Worm (Caenorhabditis elegans) whole organism, L1 larva: ENCODE measurements around the gene aakg-5.
A peak's percentile ranks its signal among the peaks of the same experiment; 100 is the strongest.

Source experiments
- C04F5.9 ChIP-seq: sonication (generic microtip); optimal IDR thresholded peaks from 2 replicates; lab custom pipeline; 2016; ENCODE audit warnings: missing genetic modification characterization, missing compliant biosample characterization
- C16A3.4 ChIP-seq: fragments of 150-350 bp; optimal IDR thresholded peaks from 2 replicates; lab custom pipeline; 2014; ENCODE audit warnings: missing biosample characterization, missing genetic modification characterization
- F16B12.6 ChIP-seq: fragments of 150-350 bp; optimal IDR thresholded peaks from 2 replicates; lab custom pipeline; 2014; ENCODE audit warnings: missing biosample characterization, missing genetic modification characterization
- aha-1 ChIP-seq: fragments of 150-350 bp; optimal IDR thresholded peaks from 2 replicates; lab custom pipeline; 2014; ENCODE audit warnings: missing biosample characterization, missing genetic modification characterization
- aly-2 ChIP-seq: fragments of 150-350 bp; optimal IDR thresholded peaks from 2 replicates; lab custom pipeline; 2014; ENCODE audit warnings: missing biosample characterization, missing genetic modification characterization
- blmp-1 ChIP-seq: fragments of 150-350 bp; optimal IDR thresholded peaks from 2 replicates; lab custom pipeline; 2014; ENCODE audit warnings: missing biosample characterization, missing genetic modification characterization
- ces-1 ChIP-seq: fragments of 150-350 bp; optimal IDR thresholded peaks from 2 replicates; lab custom pipeline; 2014; ENCODE audit warnings: missing biosample characterization, missing genetic modification reagents, missing genetic modification characterization
- dpl-1 ChIP-seq, 3 experiments: fragments of 150-350 bp in 2 of 3; sonication (generic microtip) in 1 of 3; optimal IDR thresholded peaks; 2 replicates each; lab custom pipeline; 2014 to 2017; ENCODE audit warnings: missing biosample characterization in 3 of 3, missing genetic modification characterization in 3 of 3, missing genetic modification reagents in 3 of 3
- dsc-1 ChIP-seq: sonication (generic microtip); optimal IDR thresholded peaks from 2 replicates; lab custom pipeline; 2016; ENCODE audit warnings: mild to moderate bottlenecking, missing genetic modification characterization, missing compliant biosample characterization
- efl-1 ChIP-seq, 4 experiments: fragments of 150-350 bp; optimal IDR thresholded peaks in 3 of 4; peaks in 1 of 4; 1 replicate in 1 of 4; 2 replicates in 3 of 4; lab custom pipeline; 2014; ENCODE audit warnings: missing biosample characterization in 2 of 4, missing genetic modification characterization in 2 of 4, missing genetic modification reagents in 2 of 4
- elt-3 ChIP-seq, 6 experiments: fragments of 150-350 bp in 1 of 6; sonication (generic microtip); optimal IDR thresholded peaks; 2 replicates each; lab custom pipeline; 2017 to 2018; ENCODE audit warnings: missing biosample characterization in 6 of 6, missing genetic modification characterization in 6 of 6, inconsistent platforms in 1 of 6
- ets-5 ChIP-seq: fragments of 200-800 bp; sonication (Bioruptor generic); IDR thresholded peaks from 2 replicates; pipeline ENCODE4 v1.3.6; 2022; ENCODE audit warnings: missing genetic modification characterization, missing compliant biosample characterization
- fkh-10 ChIP-seq: sonication (generic microtip); optimal IDR thresholded peaks from 2 replicates; lab custom pipeline; 2017; ENCODE audit warnings: missing biosample characterization, missing genetic modification reagents, missing genetic modification characterization
- fkh-4 ChIP-seq: sonication (generic microtip); optimal IDR thresholded peaks from 2 replicates; lab custom pipeline; 2016; ENCODE audit warnings: missing compliant biosample characterization, missing genetic modification characterization, borderline replicate concordance
- fkh-8 ChIP-seq: sonication (generic microtip); optimal IDR thresholded peaks from 2 replicates; lab custom pipeline; 2016; ENCODE audit warnings: mild to moderate bottlenecking, missing genetic modification characterization, missing compliant biosample characterization
- fos-1 ChIP-seq: fragments of 150-350 bp; optimal IDR thresholded peaks from 2 replicates; lab custom pipeline; 2014; ENCODE audit warnings: missing biosample characterization, missing genetic modification characterization
- hlh-17 ChIP-seq: fragments of 200-800 bp; sonication (Bioruptor generic); optimal IDR thresholded peaks from 2 replicates; lab custom pipeline; 2018; ENCODE audit warnings: missing genetic modification characterization, mild to moderate bottlenecking, missing compliant biosample characterization, moderate library complexity, borderline replicate concordance
- hlh-4 ChIP-seq: sonication (generic microtip); optimal IDR thresholded peaks from 2 replicates; lab custom pipeline; 2016; ENCODE audit warnings: mild to moderate bottlenecking, missing genetic modification characterization, missing compliant biosample characterization
- irx-1 ChIP-seq: sonication (generic microtip); optimal IDR thresholded peaks from 2 replicates; lab custom pipeline; 2016; ENCODE audit warnings: missing genetic modification characterization, missing compliant biosample characterization
- isw-1 ChIP-seq: fragments of 200-800 bp; sonication (Bioruptor generic); IDR thresholded peaks from 2 replicates; pipeline ENCODE4 v1.3.6; 2022; ENCODE audit warnings: missing genetic modification characterization, missing compliant biosample characterization
- jun-1 ChIP-seq: fragments of 150-350 bp; optimal IDR thresholded peaks from 2 replicates; lab custom pipeline; 2014; ENCODE audit warnings: missing biosample characterization, missing genetic modification reagents, missing genetic modification characterization
- lin-14 ChIP-seq: fragments of 200-800 bp; sonication (Bioruptor generic); optimal IDR thresholded peaks from 2 replicates; lab custom pipeline; 2018; ENCODE audit warnings: mild to moderate bottlenecking, missing genetic modification characterization, moderate library complexity, missing compliant biosample characterization
- lsy-2 ChIP-seq, 2 experiments: fragments of 150-350 bp; optimal IDR thresholded peaks; 2 replicates each; lab custom pipeline; 2014; ENCODE audit warnings: missing biosample characterization in 2 of 2, missing genetic modification characterization in 2 of 2
- mdl-1 ChIP-seq, 2 experiments: fragments of 150-350 bp; optimal IDR thresholded peaks; 2 replicates each; lab custom pipeline; 2014 to 2017; ENCODE audit warnings: missing biosample characterization in 2 of 2, missing genetic modification characterization in 2 of 2, inconsistent platforms in 1 of 2
- mef-2 ChIP-seq: fragments of 150-350 bp; optimal IDR thresholded peaks from 2 replicates; lab custom pipeline; 2014; ENCODE audit warnings: missing biosample characterization, missing genetic modification characterization
- nhr-11 ChIP-seq: fragments of 150-350 bp; optimal IDR thresholded peaks from 2 replicates; lab custom pipeline; 2014; ENCODE audit warnings: missing biosample characterization, missing genetic modification characterization
- nhr-12 ChIP-seq: sonication (generic microtip); optimal IDR thresholded peaks from 2 replicates; lab custom pipeline; 2017; ENCODE audit warnings: missing biosample characterization, missing genetic modification characterization
- nhr-237 ChIP-seq: fragments of 150-350 bp; optimal IDR thresholded peaks from 2 replicates; lab custom pipeline; 2014; ENCODE audit warnings: missing biosample characterization, missing genetic modification characterization
- nhr-28 ChIP-seq: fragments of 150-350 bp; optimal IDR thresholded peaks from 2 replicates; lab custom pipeline; 2014; ENCODE audit warnings: missing biosample characterization, missing genetic modification characterization
- nhr-47 ChIP-seq: sonication (generic microtip); optimal IDR thresholded peaks from 2 replicates; lab custom pipeline; 2016; ENCODE audit warnings: mild to moderate bottlenecking, missing genetic modification characterization, moderate library complexity, missing compliant biosample characterization
- nhr-85 ChIP-seq: sonication (generic microtip); peaks from one replicate; lab custom pipeline; 2016; ENCODE audit warnings: missing genetic modification characterization, inconsistent platforms, missing compliant biosample characterization
- nhr-90 ChIP-seq: sonication (generic microtip); optimal IDR thresholded peaks from 2 replicates; lab custom pipeline; 2016; ENCODE audit warnings: mild to moderate bottlenecking, missing genetic modification characterization, missing compliant biosample characterization; ENCODE audit not compliant: poor library complexity
- pag-3 ChIP-seq: sonication (generic microtip); optimal IDR thresholded peaks from 2 replicates; lab custom pipeline; 2017; ENCODE audit warnings: missing genetic modification characterization, mild to moderate bottlenecking, missing compliant biosample characterization, antibody characterized with exemption, borderline replicate concordance; ENCODE audit not compliant: insufficient read depth
- rnt-1 ChIP-seq: sonication (generic microtip); optimal IDR thresholded peaks from 2 replicates; lab custom pipeline; 2016; ENCODE audit warnings: mild to moderate bottlenecking, missing genetic modification characterization, moderate library complexity, missing compliant biosample characterization
- skn-1 ChIP-seq: fragments of 150-350 bp; optimal IDR thresholded peaks from 2 replicates; lab custom pipeline; 2014; ENCODE audit warnings: missing biosample characterization, missing genetic modification characterization
- snu-23 ChIP-seq: sonication (generic microtip); optimal IDR thresholded peaks from 2 replicates; lab custom pipeline; 2016; ENCODE audit warnings: missing genetic modification characterization, missing compliant biosample characterization
- sox-4 ChIP-seq: sonication (generic microtip); optimal IDR thresholded peaks from 2 replicates; lab custom pipeline; 2016; ENCODE audit warnings: missing genetic modification characterization, missing compliant biosample characterization
- swsn-7 ChIP-seq: sonication (generic microtip); optimal IDR thresholded peaks from 2 replicates; lab custom pipeline; 2016; ENCODE audit warnings: missing genetic modification characterization, missing compliant biosample characterization
- tlp-1 ChIP-seq: fragments of 150-350 bp; optimal IDR thresholded peaks from 2 replicates; lab custom pipeline; 2014; ENCODE audit warnings: missing biosample characterization, missing genetic modification characterization
- unc-130 ChIP-seq: fragments of 150-350 bp; optimal IDR thresholded peaks from 2 replicates; lab custom pipeline; 2017; ENCODE audit warnings: missing biosample characterization, missing genetic modification characterization, inconsistent platforms
- unc-86 ChIP-seq: sonication (generic microtip); optimal IDR thresholded peaks from 2 replicates; lab custom pipeline; 2016; ENCODE audit warnings: missing genetic modification characterization, missing compliant biosample characterization
- unc-98 ChIP-seq: fragments of 200-800 bp; sonication (Bioruptor generic); IDR thresholded peaks from 2 replicates; pipeline ENCODE4 v1.3.6; 2022; ENCODE audit warnings: missing genetic modification characterization, missing compliant biosample characterization
- vab-15 ChIP-seq: sonication (generic microtip); optimal IDR thresholded peaks from 2 replicates; lab custom pipeline; 2017; ENCODE audit warnings: missing genotype, mild to moderate bottlenecking, missing genetic modification characterization, missing compliant biosample characterization
- xbp-1 ChIP-seq: sonication (generic microtip); optimal IDR thresholded peaks from 2 replicates; lab custom pipeline; 2016; ENCODE audit warnings: missing genetic modification characterization, missing compliant biosample characterization
- ztf-11 ChIP-seq, 2 experiments: sonication (generic microtip); optimal IDR thresholded peaks; 2 replicates each; lab custom pipeline; 2016 to 2017; ENCODE audit warnings: missing genetic modification characterization in 2 of 2, missing biosample characterization in 1 of 2, missing compliant biosample characterization in 1 of 2
- ztf-4 ChIP-seq: fragments of 150-350 bp; optimal IDR thresholded peaks from 2 replicates; lab custom pipeline; 2014; ENCODE audit warnings: missing biosample characterization, missing genetic modification characterization

aakg-5 gene

DNA sequence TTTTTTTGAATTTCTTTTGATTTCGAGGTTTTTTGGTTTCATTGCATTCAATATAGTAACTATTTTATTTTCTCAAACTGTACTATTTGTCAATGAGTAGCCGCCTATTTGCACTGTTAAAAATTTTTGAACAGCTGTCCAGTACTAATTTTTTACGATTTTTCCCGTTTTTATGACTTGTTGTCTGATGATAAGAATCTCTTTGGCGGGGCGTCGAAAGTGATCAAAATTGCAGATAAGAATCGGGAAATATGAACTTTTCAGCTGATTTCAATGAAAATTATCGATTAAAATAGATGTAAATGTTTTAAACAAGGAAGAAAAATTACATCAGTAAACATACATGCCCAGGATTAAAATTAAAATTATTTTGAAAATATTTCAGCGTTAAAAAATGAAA is 715 bp downstream of the aakg-5 start (continued):
- TF ChIP-seq C04F5.9 (tag; lab: Kevin White, UChicago): no peak
- no peak for TF ChIP-seq hlh-4 (tag; lab: Kevin White, UChicago)
- peak; percentile 89 for TF ChIP-seq nhr-85 (tag; lab: Kevin White, UChicago)
- TF ChIP-seq ets-5: no peak
- TF ChIP-seq F16B12.6 (tag; lab: Kevin White, UChicago): no peak
- no peak for TF ChIP-seq dsc-1 (tag; lab: Kevin White, UChicago)
- no peak for TF ChIP-seq unc-98
- no peak for TF ChIP-seq nhr-12 (tag; lab: Kevin White, UChicago)
- no peak for TF ChIP-seq fkh-4
- TF ChIP-seq snu-23 (GFP tag; lab: Kevin White, UChicago): no peak
- no peak for TF ChIP-seq pag-3 (tag; lab: Kevin White, UChicago)
- no peak for TF ChIP-seq isw-1
- TF ChIP-seq tlp-1: peak; percentile 36
- TF ChIP-seq vab-15 (tag; lab: Kevin White, UChicago): no peak
- no peak for TF ChIP-seq nhr-237 (tag; lab: Kevin White, UChicago)
- no peak for TF ChIP-seq blmp-1 (tag; lab: Kevin White, UChicago)
- TF ChIP-seq nhr-11 (tag; lab: Kevin White, UChicago): no peak
- TF ChIP-seq nhr-47: no peak
- TF ChIP-seq skn-1 (tag; lab: Kevin White, UChicago): no peak
- TF ChIP-seq lin-14 (GFP tag; lab: Kevin White, UChicago): peak; percentile 64
- no peak for TF ChIP-seq ztf-4 (tag; lab: Kevin White, UChicago)
- no peak for TF ChIP-seq unc-130 (tag; lab: Kevin White, UChicago)

- TF ChIP-seq lsy-2 (tag; optimal IDR thresholded peaks at IDR 0.05; lab: Kevin White, UChicago) (peak in 1 of 2 experiments; percentile 38), efl-1 (optimal IDR thresholded peaks at IDR 0.05; lab: Kevin White, UChicago) (no peak), efl-1 (GFP tag; optimal IDR thresholded peaks at IDR 0.05 in 1 of 2; lab: Kevin White, UChicago) (peak in 1 of 2 experiments; percentile 30), ces-1 (no peak), fkh-10 (GFP tag; lab: Kevin White, UChicago) (no peak)
Measured at ce11 chrII:9970438-9971092, 4.4 kb downstream of the aakg-5 start, which contains the start of gene R53.5. Gene R53.5, minus strand, starts transcription at chrII:9970488.

DNA sequence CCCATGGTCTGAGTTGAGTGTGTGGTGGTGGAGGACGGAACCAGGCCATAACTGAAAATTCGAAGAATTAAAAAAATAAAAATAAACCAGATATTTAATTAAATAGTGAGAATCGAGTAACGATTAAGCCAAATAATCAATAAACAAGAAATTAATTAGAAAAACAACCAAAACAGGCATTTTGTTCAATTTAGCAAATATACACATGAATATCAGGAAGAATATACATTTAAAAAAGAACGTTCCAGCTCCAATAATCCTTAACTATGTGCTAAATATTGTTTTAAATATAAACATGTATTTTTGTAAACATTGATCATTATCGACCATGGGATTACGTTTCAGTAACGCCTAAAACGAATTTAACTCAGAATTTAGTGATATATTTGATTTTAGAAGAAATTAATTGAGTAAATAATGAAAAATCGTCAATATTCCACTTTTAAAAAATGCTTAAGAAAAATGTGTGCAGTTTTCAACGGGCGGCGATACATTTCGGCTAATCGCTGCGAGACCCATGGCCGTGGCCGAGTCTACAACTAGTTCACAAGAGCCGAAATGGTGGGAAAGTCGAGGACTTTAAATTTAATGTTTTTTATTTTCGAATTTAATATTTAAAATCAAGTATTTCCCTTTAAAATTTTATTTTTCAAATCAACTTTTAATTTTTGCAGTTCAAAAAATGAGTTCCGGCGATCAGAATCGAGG is 6.8 kb downstream of the aakg-5 start, which contains the start of the genes R53.4 and psf-1:
R53.4 (minus strand) TSS at position 51 of the 708 bp plus-strand sequence.
psf-1 (plus strand) TSS at position 675 of the 708 bp plus-strand sequence.
- TF ChIP-seq ets-5: no peak
- TF ChIP-seq fos-1 (tag; lab: Kevin White, UChicago): no peak
- TF ChIP-seq sox-4: no peak
- no peak for TF ChIP-seq hlh-17 (GFP tag; lab: Kevin White, UChicago)
- peak; percentile 53 for TF ChIP-seq irx-1 (tag; lab: Kevin White, UChicago)
- peak; percentile 46 for TF ChIP-seq nhr-90 (tag; lab: Kevin White, UChicago)
- TF ChIP-seq blmp-1 (tag; lab: Kevin White, UChicago): peak; percentile 62
- peak; percentile 83 for TF ChIP-seq skn-1 (tag; lab: Kevin White, UChicago)
- TF ChIP-seq jun-1 (tag; lab: Kevin White, UChicago): no peak
- peak in 1 of 6 experiments; percentile 72 for TF ChIP-seq elt-3 (tag; optimal IDR thresholded peaks at IDR 0.05; lab: Kevin White, UChicago)
- no peak for TF ChIP-seq mef-2 (tag; lab: Kevin White, UChicago)
- TF ChIP-seq C16A3.4 (tag; lab: Kevin White, UChicago): peak; percentile 61
- TF ChIP-seq C04F5.9 (tag; lab: Kevin White, UChicago): peak; percentile 14
- TF ChIP-seq xbp-1: peak; percentile 61
- peak; percentile 91 for TF ChIP-seq rnt-1
- TF ChIP-seq ztf-11 (tag; optimal IDR thresholded peaks at IDR 0.05; lab: Kevin White, UChicago): peak in 1 of 2 experiments; percentile 57
- peak; percentile 79 to 91 (median 83) for TF ChIP-seq dpl-1 (GFP tag; optimal IDR thresholded peaks at IDR 0.05; lab: Kevin White, UChicago)
- TF ChIP-seq unc-130 (tag; lab: Kevin White, UChicago): peak; percentile 32
- TF ChIP-seq ztf-4 (tag; lab: Kevin White, UChicago): no peak
- TF ChIP-seq nhr-85 (tag; lab: Kevin White, UChicago): peak; percentile 62
- TF ChIP-seq aly-2 (tag; lab: Kevin White, UChicago): no peak
- TF ChIP-seq fkh-8 (tag; lab: Kevin White, UChicago): peak; percentile 53
- peak; percentile 15 for TF ChIP-seq aha-1 (tag; lab: Kevin White, UChicago)
- TF ChIP-seq nhr-12 (tag; lab: Kevin White, UChicago): no peak
- peak in 1 of 2 experiments; percentile 24 for TF ChIP-seq mdl-1 (tag; optimal IDR thresholded peaks at IDR 0.05; lab: Kevin White, UChicago)
- peak; percentile 58 for TF ChIP-seq swsn-7 (tag; lab: Kevin White, UChicago)
- TF ChIP-seq F16B12.6 (tag; lab: Kevin White, UChicago): peak; percentile 55
- no peak for TF ChIP-seq nhr-28 (tag; lab: Kevin White, UChicago)
- TF ChIP-seq lin-14 (GFP tag; lab: Kevin White, UChicago): peak; percentile 75
- TF ChIP-seq unc-86 (tag; lab: Kevin White, UChicago): peak; percentile 30
